Fruit fly (Drosophila melanogaster): ENCODE measurements around the gene natalisin.

Gene natalisin

DNA sequence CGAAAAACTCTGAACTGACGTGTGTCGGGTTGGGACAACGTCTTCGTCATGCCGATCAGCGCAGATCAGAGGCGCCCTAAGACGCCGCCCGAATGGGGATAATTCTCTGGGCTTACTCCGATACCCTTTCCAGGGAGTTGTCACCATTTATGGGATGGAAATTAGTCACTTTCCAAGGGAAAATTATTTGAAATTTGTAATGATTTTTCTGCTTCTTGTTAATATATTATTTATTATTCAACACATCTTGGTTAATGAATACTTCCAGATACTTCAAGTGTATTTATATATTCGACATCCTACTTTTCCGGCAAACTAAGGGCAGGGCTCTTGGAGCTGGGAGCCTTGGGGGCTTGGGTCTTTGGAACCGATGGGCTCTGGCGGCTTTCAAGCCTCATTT, 11.9 kb downstream of the natalisin start (continued):
- TF ChIP-seq Eip93F (GFP tag; optimal IDR thresholded peaks at IDR 0.05) = no peak
- TF ChIP-seq lz (GFP tag; optimal IDR thresholded peaks at IDR 0.05) = peak; percentile 73
- TF ChIP-seq salr (GFP tag; optimal IDR thresholded peaks at IDR 0.05) = peak in 1 of 2 experiments; percentile 52
- TF ChIP-seq Eip75B (GFP tag; optimal IDR thresholded peaks at IDR 0.05) = peak; percentile 74
- peak; percentile 81 for TF ChIP-seq CG3032 (tag; optimal IDR thresholded peaks at IDR 0.05)
- peak; percentile 16 for TF ChIP-seq Blimp-1 (GFP tag; optimal IDR thresholded peaks at IDR 0.05)
- peak; percentile 48 for TF ChIP-seq net (GFP tag; optimal IDR thresholded peaks at IDR 0.05)
- TF ChIP-seq dsx (GFP tag; optimal IDR thresholded peaks at IDR 0.05; ENCODE audit: poor library complexity, severe bottlenecking) = peak; percentile 81
- peak; percentile 86 for TF ChIP-seq Ets96B (tag; optimal IDR thresholded peaks at IDR 0.05)
- peak; percentile 23 for TF ChIP-seq vri (GFP tag; optimal IDR thresholded peaks at IDR 0.05)
- peak; percentile 22 for TF ChIP-seq Lpt (GFP tag; optimal IDR thresholded peaks at IDR 0.05)
- TF ChIP-seq CG32006 (GFP tag; optimal IDR thresholded peaks at IDR 0.05) = peak; percentile 18
- peak; percentile 36 for TF ChIP-seq CG7368 (GFP tag; optimal IDR thresholded peaks at IDR 0.05)

DNA sequence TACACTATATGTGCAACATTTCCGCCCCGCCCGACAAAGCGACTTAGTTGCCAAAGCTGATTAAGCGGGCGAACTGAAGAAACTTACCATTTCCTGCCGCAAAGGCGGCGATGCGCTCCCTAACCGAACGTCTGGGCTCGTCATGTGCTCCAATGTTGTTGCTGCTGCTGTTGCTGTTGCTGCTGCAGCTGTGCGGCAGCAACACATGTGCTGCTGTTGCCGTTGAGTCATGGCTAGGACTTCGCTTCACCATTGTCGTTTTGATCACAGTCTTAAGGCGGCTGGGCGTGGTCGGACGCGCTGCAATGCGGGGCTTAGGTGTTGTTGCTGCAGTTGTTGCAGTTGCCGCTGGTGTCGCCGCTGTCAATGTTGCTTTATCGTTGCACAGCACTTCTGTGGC, 13.5 kb downstream of the natalisin start:
- peak; percentile 36 for TF ChIP-seq net (GFP tag; optimal IDR thresholded peaks at IDR 0.05)
- peak in 1 of 2 experiments; percentile 7 for TF ChIP-seq ss (GFP tag; optimal IDR thresholded peaks at IDR 0.05)
- peak; percentile 59 for TF ChIP-seq dsx (GFP tag; optimal IDR thresholded peaks at IDR 0.05; ENCODE audit: poor library complexity, severe bottlenecking)
- peak; percentile 24 for TF ChIP-seq Eip78C (GFP tag)
- peak; percentile 73 for TF ChIP-seq CG3919 (GFP tag; optimal IDR thresholded peaks at IDR 0.05)
- no peak for TF ChIP-seq lz (GFP tag; optimal IDR thresholded peaks at IDR 0.05)
- TF ChIP-seq CG6163 (GFP tag; IDR thresholded peaks at IDR 0.05) = 0 out of 3 replicates have a peak, but pooled peaks have one; percentile 15
- no peak for TF ChIP-seq CG34406 (GFP tag; optimal IDR thresholded peaks at IDR 0.05)

DNA sequence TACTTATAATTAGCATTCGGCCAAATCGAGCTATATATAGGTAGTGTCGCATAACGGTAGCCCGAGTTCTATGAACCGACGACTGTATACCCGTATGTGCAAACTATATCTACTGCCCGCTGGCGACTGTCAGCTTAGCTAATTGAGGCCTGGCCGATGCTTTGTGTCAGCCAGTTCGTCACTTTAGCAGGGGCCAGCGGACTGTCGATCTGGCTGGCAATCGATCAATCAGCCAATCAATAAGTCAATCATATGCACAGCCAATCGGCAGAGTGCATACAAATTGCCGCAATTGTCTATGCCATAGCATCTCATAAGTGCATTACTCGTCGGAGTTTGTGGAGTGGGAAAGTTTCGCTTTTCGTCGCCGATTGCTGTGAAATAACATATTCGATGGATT, 17.6 kb downstream of the natalisin start:
- no peak for TF ChIP-seq Sox14 (GFP tag; optimal IDR thresholded peaks at IDR 0.05)
- TF ChIP-seq Blimp-1 (GFP tag; optimal IDR thresholded peaks at IDR 0.05) = no peak
- no peak for TF ChIP-seq Sox102F (GFP tag; optimal IDR thresholded peaks at IDR 0.05)
- TF ChIP-seq fkh (GFP tag; optimal IDR thresholded peaks at IDR 0.05) = no peak
- no peak for TF ChIP-seq CG8319 (GFP tag; optimal IDR thresholded peaks at IDR 0.05)
- TF ChIP-seq CG1621 (tag; optimal IDR thresholded peaks at IDR 0.05) = no peak
- TF ChIP-seq achi (GFP tag; optimal IDR thresholded peaks at IDR 0.05) = no peak
- TF ChIP-seq CG16779 (tag; optimal IDR thresholded peaks at IDR 0.05) = no peak
- TF ChIP-seq CG6808 (GFP tag; optimal IDR thresholded peaks at IDR 0.05) = no peak
- no peak for TF ChIP-seq topi (GFP tag; optimal IDR thresholded peaks at IDR 0.05)
- no peak for TF ChIP-seq salr (GFP tag; optimal IDR thresholded peaks at IDR 0.05)

DNA sequence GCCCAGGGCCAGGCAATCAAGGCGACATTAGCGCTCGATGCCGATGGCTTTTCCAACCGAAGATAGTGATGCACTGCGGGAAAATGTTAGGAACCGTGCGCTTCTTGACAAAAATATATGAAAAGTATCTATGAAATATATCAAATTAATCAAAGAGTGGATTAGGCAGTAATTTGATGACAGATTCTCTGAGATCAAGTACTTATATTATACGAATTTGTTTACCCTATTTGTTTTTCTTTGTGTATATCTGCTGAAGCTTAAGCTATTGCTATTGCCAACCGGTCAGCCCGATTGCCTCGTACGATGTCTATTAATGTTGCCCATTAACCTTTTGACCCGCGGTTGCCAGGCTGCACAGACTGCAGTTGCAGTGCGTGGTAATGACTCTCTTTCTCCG, 18.1 kb downstream of the natalisin start:
- TF ChIP-seq dsx (GFP tag; optimal IDR thresholded peaks at IDR 0.05; ENCODE audit: poor library complexity, severe bottlenecking) (no peak), Eip75B (GFP tag; optimal IDR thresholded peaks at IDR 0.05) (peak; percentile 21), CG6808 (GFP tag; optimal IDR thresholded peaks at IDR 0.05) (no peak), OdsH (GFP tag; optimal IDR thresholded peaks at IDR 0.05) (no peak), Ets21C (GFP tag; optimal IDR thresholded peaks at IDR 0.05) (no peak), vri (GFP tag; optimal IDR thresholded peaks at IDR 0.05) (no peak), eg (GFP tag; IDR thresholded peaks at IDR 0.05) (peak; percentile 82), CG6163 (GFP tag; IDR thresholded peaks at IDR 0.05) (peak; percentile 50), CG6276 (GFP tag; optimal IDR thresholded peaks at IDR 0.05) (peak; percentile 47), Gug (GFP tag; IDR thresholded peaks at IDR 0.05) (peak; percentile 43; the same call in 1 of the 2 replicates), CG34406 (GFP tag; optimal IDR thresholded peaks at IDR 0.05) (no peak), CG8119 (GFP tag; IDR thresholded peaks at IDR 0.05) (peak; percentile 56), Eip78C (GFP tag) (peak; percentile 62), Ets96B (tag; optimal IDR thresholded peaks at IDR 0.05) (peak; percentile 6), CG4318 (GFP tag; optimal IDR thresholded peaks at IDR 0.05) (no peak), Eip93F (GFP tag; optimal IDR thresholded peaks at IDR 0.05) (no peak), CG3919 (GFP tag; optimal IDR thresholded peaks at IDR 0.05) (peak; percentile 27), Hr4 (GFP tag; optimal IDR thresholded peaks at IDR 0.05) (peak; percentile 51), CG32006 (GFP tag; optimal IDR thresholded peaks at IDR 0.05) (peak; percentile 47), svp (GFP tag) (peak; percentile 61), CG15336 (GFP tag; IDR thresholded peaks at IDR 0.05) (peak; percentile 75), Lpt (GFP tag; optimal IDR thresholded peaks at IDR 0.05) (peak; percentile 4)
